Worm (Caenorhabditis elegans) whole organism, L2 larva: Measurements from ENCODE around the gene F44E2.6.

Experiments used
- F13H6.1 ChIP-seq: sonication (generic microtip); optimal IDR thresholded peaks from 2 replicates; lab custom pipeline; 2016; ENCODE audit warnings: missing genetic modification characterization, missing compliant biosample characterization
- aly-2 ChIP-seq: fragments of 150-350 bp; optimal IDR thresholded peaks from 2 replicates; lab custom pipeline; 2014; ENCODE audit warnings: missing biosample characterization, missing genetic modification characterization
- ama-1 ChIP-seq: fragments of 150-350 bp; optimal IDR thresholded peaks from 2 replicates; lab custom pipeline; 2018; ENCODE audit warnings: inconsistent platforms
- ceh-82 ChIP-seq: fragments of 150-350 bp; optimal IDR thresholded peaks from 2 replicates; lab custom pipeline; 2014; ENCODE audit warnings: missing biosample characterization, missing genetic modification characterization
- elt-3 ChIP-seq: sonication (generic microtip); optimal IDR thresholded peaks from 2 replicates; lab custom pipeline; 2017; ENCODE audit warnings: missing biosample characterization, missing genetic modification characterization
- lin-39 ChIP-seq: fragments of 150-350 bp; optimal IDR thresholded peaks from 2 replicates; lab custom pipeline; 2014; ENCODE audit warnings: missing biosample characterization, missing genetic modification reagents, missing genetic modification characterization
- nhr-11 ChIP-seq: fragments of 150-350 bp; optimal IDR thresholded peaks from 2 replicates; lab custom pipeline; 2014; ENCODE audit warnings: missing biosample characterization, missing genetic modification characterization
- nhr-12 ChIP-seq: fragments of 150-350 bp; optimal IDR thresholded peaks from 2 replicates; lab custom pipeline; 2014; ENCODE audit warnings: missing biosample characterization, missing genetic modification characterization
- nhr-21 ChIP-seq: fragments of 150-350 bp; optimal IDR thresholded peaks from 2 replicates; lab custom pipeline; 2014; ENCODE audit warnings: missing biosample characterization, missing genetic modification characterization
- zag-1 ChIP-seq: fragments of 150-350 bp; optimal IDR thresholded peaks from 2 replicates; lab custom pipeline; 2014; ENCODE audit warnings: missing biosample characterization, missing genetic modification characterization

- TF ChIP-seq elt-3 (tag; lab: Kevin White, UChicago) (no peak), F13H6.1 (tag; lab: Kevin White, UChicago) (no peak), aly-2 (tag; lab: Kevin White, UChicago) (no peak), zag-1 (tag; lab: Kevin White, UChicago) (no peak), lin-39 (no peak), ama-1 (no peak), nhr-12 (tag; lab: Kevin White, UChicago) (no peak), nhr-21 (tag; lab: Kevin White, UChicago) (no peak), ceh-82 (tag; lab: Kevin White, UChicago) (no peak), nhr-11 (no peak)
Observed at ce11 chrIII:8801352-8801863, 43.6 kb downstream of the F44E2.6 start.
